Fruit fly (Drosophila melanogaster) whole organism, embryonic: ENCODE measurements around the gene Nak.
A peak's percentile ranks its signal among the peaks of the same experiment; 100 is the strongest.

ENCODE experiments used
- CG11504 ChIP-seq: fragments of 200-800 bp; sonication (Bioruptor generic); optimal IDR thresholded peaks from 3 replicates; lab custom pipeline; 2019; ENCODE audit warnings: missing biosample characterization, mild to moderate bottlenecking, missing genetic modification characterization, moderate library complexity
- CG12104 ChIP-seq: fragments of 200-800 bp; sonication (Bioruptor generic); optimal IDR thresholded peaks from 3 replicates; lab custom pipeline; 2016; ENCODE audit warnings: missing biosample characterization, missing genetic modification characterization
- CG13424 ChIP-seq: fragments of 200-800 bp; sonication (Bioruptor generic); optimal IDR thresholded peaks from 2 replicates; lab custom pipeline; 2019; ENCODE audit warnings: missing biosample characterization, mild to moderate bottlenecking, missing genetic modification characterization, moderate library complexity
- CG17361 ChIP-seq: fragments of 200-800 bp; sonication (Bioruptor generic); IDR thresholded peaks from 3 replicates; pipeline ENCODE4 v1.3.6; 2022; ENCODE audit warnings: missing biosample characterization, missing genetic modification characterization
- CG17385 ChIP-seq: fragments of 200-800 bp; sonication (Bioruptor generic); optimal IDR thresholded peaks from 3 replicates; lab custom pipeline; 2018; ENCODE audit warnings: missing biosample characterization, mild to moderate bottlenecking, missing genetic modification characterization
- CG18262 ChIP-seq: fragments of 200-800 bp; optimal IDR thresholded peaks from 3 replicates; lab custom pipeline; 2019; ENCODE audit warnings: missing biosample characterization, mild to moderate bottlenecking, missing genetic modification characterization, moderate library complexity
- CG2120 ChIP-seq: fragments of 200-800 bp; sonication (Bioruptor generic); optimal IDR thresholded peaks from 3 replicates; lab custom pipeline; 2016; ENCODE audit warnings: missing biosample characterization, missing genetic modification characterization
- CG2199 ChIP-seq: fragments of 200-800 bp; sonication (Bioruptor generic); IDR thresholded peaks from 3 replicates; pipeline ENCODE4 v1.3.6; 2022; ENCODE audit warnings: missing biosample characterization, missing genetic modification characterization
- CG2678 ChIP-seq: fragments of 200-800 bp; sonication (Bioruptor generic); optimal IDR thresholded peaks from 3 replicates; lab custom pipeline; 2019; ENCODE audit warnings: missing biosample characterization, mild to moderate bottlenecking, missing genetic modification characterization, moderate library complexity
- CG30403 ChIP-seq: fragments of 200-800 bp; sonication (Bioruptor generic); optimal IDR thresholded peaks from 3 replicates; lab custom pipeline; 2016; ENCODE audit warnings: missing biosample characterization, missing genetic modification characterization
- CG43689 ChIP-seq: fragments of 200-800 bp; sonication (Bioruptor generic); IDR thresholded peaks from 2 replicates; pipeline ENCODE4 v1.3.6; 2022; ENCODE audit warnings: missing biosample characterization, missing genetic modification characterization
- CG6791 ChIP-seq: fragments of 200-800 bp; sonication (Bioruptor generic); IDR thresholded peaks from 3 replicates; pipeline ENCODE4 v1.3.6; 2022; ENCODE audit warnings: missing biosample characterization, missing genetic modification characterization; ENCODE audit not compliant: partially characterized antibody
- CG7556 ChIP-seq: fragments of 200-800 bp; sonication (Bioruptor generic); optimal IDR thresholded peaks from 2 replicates; lab custom pipeline; 2017; ENCODE audit warnings: missing biosample characterization, mild to moderate bottlenecking, missing genetic modification characterization
- CG7839 ChIP-seq: fragments of 200-800 bp; sonication (Bioruptor generic); optimal IDR thresholded peaks from 3 replicates; lab custom pipeline; 2018; ENCODE audit warnings: missing biosample characterization, mild to moderate bottlenecking, missing genetic modification characterization, moderate library complexity
- CG8478 ChIP-seq: fragments of >200 bp; optimal IDR thresholded peaks from 2 replicates; lab custom pipeline; 2018
- CG8924 ChIP-seq: fragments of 200-800 bp; optimal IDR thresholded peaks from 3 replicates; lab custom pipeline; 2019; ENCODE audit warnings: missing biosample characterization, mild to moderate bottlenecking, missing genetic modification characterization, moderate library complexity
- CG9215 ChIP-seq: fragments of 200-800 bp; sonication (Bioruptor generic); IDR thresholded peaks from 2 replicates; pipeline ENCODE4 v1.3.6; 2022; ENCODE audit warnings: missing biosample characterization, missing genetic modification characterization
- Doc2 ChIP-seq: fragments of 200-800 bp; sonication (Bioruptor generic); IDR thresholded peaks from 2 replicates; pipeline ENCODE4 v1.3.6; 2022; ENCODE audit warnings: missing biosample characterization, missing genetic modification characterization
- Ets65A ChIP-seq: fragments of 200-800 bp; sonication (Bioruptor generic); peaks from one replicate; lab custom pipeline; 2016; ENCODE audit warnings: missing biosample characterization, missing genetic modification characterization
- HHEX ChIP-seq: fragments of 200-800 bp; sonication (Bioruptor generic); optimal IDR thresholded peaks from 3 replicates; lab custom pipeline; 2017; ENCODE audit warnings: missing biosample characterization, mild to moderate bottlenecking, missing genetic modification characterization, missing genetic modification reagents
- Hmr ChIP-seq: fragments of 200-800 bp; sonication (Bioruptor generic); optimal IDR thresholded peaks from 3 replicates; lab custom pipeline; 2017; ENCODE audit warnings: mild to moderate bottlenecking, missing biosample characterization, missing genetic modification reagents, missing genetic modification characterization
- Hr51 ChIP-seq, 2 experiments: fragments of 200-800 bp; sonication (Bioruptor generic); optimal IDR thresholded peaks; 2 replicates in 1 of 2; 3 replicates in 1 of 2; lab custom pipeline; 2016 to 2018; ENCODE audit warnings: missing biosample characterization in 2 of 2, missing genetic modification characterization in 2 of 2, mild to moderate bottlenecking in 1 of 2, moderate library complexity in 1 of 2
- Kr ChIP-seq: fragments of 200-800 bp; sonication (Bioruptor generic); optimal IDR thresholded peaks from 2 replicates; lab custom pipeline; 2017; ENCODE audit warnings: missing biosample characterization, mild to moderate bottlenecking, missing genetic modification characterization
- Meics ChIP-seq: fragments of 200-800 bp; sonication (Bioruptor generic); optimal IDR thresholded peaks from 2 replicates; lab custom pipeline; 2017; ENCODE audit warnings: missing biosample characterization, mild to moderate bottlenecking, missing genetic modification characterization
- Mrtf ChIP-seq: fragments of 200-800 bp; sonication (Bioruptor generic); IDR thresholded peaks from 3 replicates; pipeline ENCODE4 v1.3.6; 2022; ENCODE audit warnings: missing biosample characterization, missing genetic modification characterization
- NC2β ChIP-seq: fragments of 200-800 bp; sonication (Bioruptor generic); optimal IDR thresholded peaks from 2 replicates; lab custom pipeline; 2016; ENCODE audit warnings: missing biosample characterization, missing genetic modification characterization
- Optix ChIP-seq: fragments of 200-800 bp; sonication (Bioruptor generic); IDR thresholded peaks from 3 replicates; pipeline ENCODE4 v1.3.6; 2022; ENCODE audit warnings: missing biosample characterization, missing genetic modification characterization
- Sox102F ChIP-seq: fragments of 200-800 bp; sonication (Bioruptor generic); optimal IDR thresholded peaks from 2 replicates; lab custom pipeline; 2018; ENCODE audit warnings: missing biosample characterization, mild to moderate bottlenecking, missing genetic modification characterization, moderate library complexity
- bowl ChIP-seq: fragments of 200-800 bp; sonication (Bioruptor generic); IDR thresholded peaks from 2 replicates; pipeline ENCODE4 v1.3.6; 2022; ENCODE audit warnings: missing biosample characterization, missing genetic modification characterization
- dmrt99B ChIP-seq: fragments of 200-800 bp; sonication (Bioruptor generic); optimal IDR thresholded peaks from 2 replicates; lab custom pipeline; 2018; ENCODE audit warnings: missing biosample characterization, mild to moderate bottlenecking, missing genetic modification characterization, moderate library complexity
- esg ChIP-seq: fragments of 200-800 bp; sonication (Bioruptor generic); conservative IDR thresholded peaks from 2 replicates; pipeline ENCODE4 v1.3.6; 2022; ENCODE audit warnings: missing biosample characterization, missing genetic modification characterization
- eve ChIP-seq, 2 experiments: fragments of >200 bp; optimal IDR thresholded peaks; 2 replicates each; lab custom pipeline; 2017; ENCODE audit warnings: missing biosample characterization in 2 of 2, missing genetic modification characterization in 2 of 2
- fd102C ChIP-seq: fragments of 200-800 bp; sonication (Bioruptor generic); optimal IDR thresholded peaks from 2 replicates; lab custom pipeline; 2018; ENCODE audit warnings: missing biosample characterization, mild to moderate bottlenecking, missing genetic modification characterization, moderate library complexity
- gsb ChIP-seq: fragments of 200-800 bp; sonication (Bioruptor generic); IDR thresholded peaks from 2 replicates; pipeline ENCODE4 v1.3.6; 2022; ENCODE audit warnings: missing biosample characterization, missing genetic modification characterization
- insv ChIP-seq, 2 experiments: fragments of 200-800 bp; sonication (Bioruptor generic); optimal IDR thresholded peaks; 3 replicates each; lab custom pipeline; 2016 to 2018; ENCODE audit warnings: missing biosample characterization in 2 of 2, missing genetic modification characterization in 2 of 2
- lola ChIP-seq, 3 experiments: fragments of >200 bp in 2 of 3; fragments of 200-800 bp in 1 of 3; sonication (Bioruptor generic) in 1 of 3; optimal IDR thresholded peaks; 2 replicates each; lab custom pipeline; 2017 to 2019; ENCODE audit warnings: missing biosample characterization in 3 of 3, missing genetic modification characterization in 3 of 3, mild to moderate bottlenecking in 1 of 3, moderate library complexity in 1 of 3
- nmo ChIP-seq: fragments of 200-800 bp; sonication (Bioruptor generic); optimal IDR thresholded peaks from 2 replicates; lab custom pipeline; 2018; ENCODE audit warnings: missing biosample characterization, mild to moderate bottlenecking, missing genetic modification characterization, moderate library complexity
- nom ChIP-seq: fragments of 200-800 bp; sonication (Bioruptor generic); optimal IDR thresholded peaks from 2 replicates; lab custom pipeline; 2017; ENCODE audit warnings: missing biosample characterization, missing genetic modification characterization, mild to moderate bottlenecking, moderate library complexity, missing genetic modification reagents
- phol ChIP-seq: fragments of 200-800 bp; sonication (Bioruptor generic); optimal IDR thresholded peaks from 3 replicates; lab custom pipeline; 2018; ENCODE audit warnings: missing biosample characterization, mild to moderate bottlenecking, missing genetic modification characterization, moderate library complexity
- row ChIP-seq: fragments of 200-800 bp; sonication (Bioruptor generic); IDR thresholded peaks from 3 replicates; pipeline ENCODE4 v1.3.6; 2022; ENCODE audit warnings: missing biosample characterization, missing genetic modification characterization
- sens ChIP-seq: fragments of 200-800 bp; sonication (Bioruptor generic); peaks from one replicate; lab custom pipeline; 2016; ENCODE audit warnings: missing biosample characterization, missing genetic modification characterization
- sim ChIP-seq: fragments of 200-800 bp; sonication (Bioruptor generic); IDR thresholded peaks from 2 replicates; pipeline ENCODE4 v1.3.6; 2022; ENCODE audit warnings: missing biosample characterization, missing genetic modification characterization

The Nak gene

DNA sequence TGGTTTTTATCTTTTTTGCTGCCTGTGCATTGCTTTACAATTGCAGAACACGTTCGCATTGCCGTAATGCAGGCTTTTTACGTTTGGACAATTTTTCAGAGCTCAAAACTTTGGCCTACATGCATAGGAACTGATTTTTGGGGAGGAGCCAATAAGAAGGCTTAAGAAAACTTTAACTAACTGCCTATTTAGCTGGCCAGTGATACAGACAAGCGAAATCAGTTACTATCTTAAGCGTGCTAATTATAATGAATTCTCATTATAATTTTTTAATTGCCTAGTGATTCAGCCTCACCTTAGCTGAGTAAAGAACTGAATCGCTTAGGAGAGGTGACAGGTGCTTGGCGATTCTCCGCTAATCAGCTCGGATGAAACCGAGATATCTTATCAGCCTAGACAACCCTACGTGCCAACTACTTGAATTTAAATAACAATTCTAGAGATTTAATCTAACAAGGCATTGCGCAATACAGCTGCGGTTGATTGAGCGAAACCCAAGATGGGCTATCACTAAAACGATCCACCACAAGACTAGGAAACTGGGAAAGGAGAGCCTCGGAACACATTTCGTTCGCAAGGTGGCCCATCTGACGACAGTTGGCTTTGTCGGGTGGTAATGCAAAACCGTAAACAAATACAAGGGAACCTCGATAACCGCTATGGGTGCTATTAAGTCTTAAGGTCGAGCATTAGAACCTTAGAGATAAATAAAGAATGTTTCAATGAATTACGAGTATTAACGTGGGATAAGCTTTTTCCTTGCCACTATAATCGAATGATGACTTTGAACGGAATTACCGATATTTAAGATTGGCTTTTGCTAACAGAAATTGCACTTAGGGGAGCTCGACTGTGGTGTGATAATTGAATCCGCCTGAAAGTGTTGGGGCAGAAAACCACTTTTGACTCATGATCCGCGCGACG is 16.9 kb upstream of the Nak start (continued):
- TF ChIP-seq CG2199 (GFP tag; lab: Robert Waterston, UW) (peak; percentile 49; the same call in 1 of the 3 replicates), NC2β (GFP tag; lab: Kevin White, UChicago) (no peak), Mrtf (GFP tag; lab: Robert Waterston, UW) (0 out of 3 replicates have a peak, but pooled peaks have one; percentile 15), fd102C (GFP tag; lab: Kevin White, UChicago) (no peak)

DNA sequence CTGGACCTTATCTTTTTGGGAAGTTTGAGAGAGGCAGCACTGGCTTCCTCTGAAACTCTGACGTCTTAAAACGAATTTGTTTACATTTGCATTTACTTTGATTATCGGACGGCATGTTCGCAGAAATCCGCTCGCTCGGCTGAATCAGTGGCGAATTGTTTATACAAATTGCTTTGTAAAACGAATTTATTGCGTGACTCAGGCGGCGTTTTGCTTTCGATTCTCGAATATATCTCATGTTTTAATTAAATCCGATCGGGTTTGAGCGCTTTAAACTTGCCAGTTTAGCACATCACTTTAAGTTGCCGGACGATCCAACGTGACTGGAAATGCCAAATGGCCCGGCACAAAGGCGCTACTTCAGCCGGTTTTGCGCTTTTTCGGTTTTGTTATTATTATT is 15.6 kb upstream of the Nak start:
- TF ChIP-seq sim (GFP tag; lab: Robert Waterston, UW): no peak
- TF ChIP-seq nom: peak; percentile 24
- no peak for TF ChIP-seq gsb (GFP tag; lab: Robert Waterston, UW)
- no peak for TF ChIP-seq bowl
- TF ChIP-seq CG7556 (GFP tag; lab: Kevin White, UChicago): no peak
- TF ChIP-seq sens (GFP tag; lab: Kevin White, UChicago): peak; percentile 65
- TF ChIP-seq CG43689 (GFP tag; lab: Robert Waterston, UW): no peak
- no peak for TF ChIP-seq esg (GFP tag; lab: Robert Waterston, UW)
- TF ChIP-seq Ets65A (GFP tag; lab: Kevin White, UChicago): peak; percentile 20
- TF ChIP-seq Doc2 (GFP tag; lab: Robert Waterston, UW): no peak
- TF ChIP-seq CG8478 (lab: Kevin White, UChicago): no peak
- TF ChIP-seq, all 482 proteins: peak for 3

DNA sequence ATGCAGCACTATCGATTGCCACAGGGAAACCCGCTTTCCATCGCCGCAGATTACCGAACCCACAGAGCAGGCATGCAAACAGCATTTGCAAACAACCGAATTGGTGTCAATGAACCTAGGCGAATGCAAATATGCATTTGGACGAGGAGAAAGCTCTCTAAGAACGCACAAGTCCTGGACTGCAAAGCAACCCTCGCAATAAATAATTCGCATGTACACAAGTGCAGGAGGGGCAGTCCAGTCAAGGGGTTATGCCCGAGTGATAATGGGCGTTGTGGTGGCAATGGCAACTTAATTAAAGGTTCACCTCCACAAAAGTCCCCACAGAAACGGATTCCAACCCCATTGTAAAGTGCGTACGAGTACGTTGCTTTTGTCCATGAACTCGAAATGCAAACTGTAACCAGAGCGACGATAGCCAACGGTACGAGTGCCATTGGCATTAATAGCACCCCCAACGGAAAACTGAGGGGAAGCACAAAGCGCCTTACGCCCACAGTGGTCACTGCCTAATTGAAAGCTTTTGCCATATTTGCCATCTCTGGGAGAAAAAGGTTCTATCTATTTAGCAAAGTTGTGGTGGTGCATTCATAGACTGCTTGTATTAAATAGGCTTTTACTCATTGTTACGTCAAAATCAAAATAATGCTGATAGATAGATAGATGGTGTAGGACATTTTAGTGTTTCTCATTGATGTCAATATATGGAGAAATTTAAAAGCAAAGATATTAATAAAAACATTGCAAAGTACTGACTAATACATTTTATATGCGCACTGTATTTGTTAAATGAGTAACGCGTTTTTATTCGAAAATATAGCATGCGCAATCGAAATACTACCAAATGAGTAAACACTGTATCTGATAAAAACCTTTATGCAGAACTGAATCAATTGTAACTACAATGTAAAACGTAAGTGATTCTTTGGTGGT is 14.5 kb upstream of the Nak start:
- TF ChIP-seq nmo (GFP tag; lab: Kevin White, UChicago) (peak; percentile 16), Optix (GFP tag; lab: Robert Waterston, UW) (0 out of 3 replicates have a peak, but pooled peaks have one; percentile 19), sens (GFP tag; lab: Kevin White, UChicago) (peak; percentile 66), CG9215 (GFP tag; lab: Robert Waterston, UW) (0 out of 2 replicates have a peak, but pooled peaks have one; percentile 12), phol (tag; lab: Kevin White, UChicago) (peak; percentile 17), CG18262 (peak; percentile 25), eve (GFP tag; optimal IDR thresholded peaks at IDR 0.05; lab: Kevin White, UChicago) (peak in 1 of 2 experiments; percentile 43), dmrt99B (peak; percentile 46), row (GFP tag; lab: Robert Waterston, UW) (peak; percentile 49), Hr51 (GFP tag; optimal IDR thresholded peaks at IDR 0.05; lab: Kevin White, UChicago) (peak in 1 of 2 experiments; percentile 15), CG2678 (tag; lab: Kevin White, UChicago) (peak; percentile 44), Sox102F (GFP tag; lab: Kevin White, UChicago) (peak; percentile 3), CG11504 (tag; lab: Kevin White, UChicago) (peak; percentile 51), CG13424 (tag; lab: Kevin White, UChicago) (peak; percentile 17), Hmr (GFP tag; lab: Kevin White, UChicago) (no peak), CG6791 (GFP tag; lab: Robert Waterston, UW) (no peak), CG17361 (peak; percentile 42; the same call in 1 of the 3 replicates), HHEX (no peak), Kr (GFP tag; lab: Kevin White, UChicago) (peak; percentile 5), CG7839 (tag; lab: Kevin White, UChicago) (peak; percentile 20), CG12104 (GFP tag; lab: Kevin White, UChicago) (no peak), lola (GFP tag; optimal IDR thresholded peaks at IDR 0.05; lab: Kevin White, UChicago) (peak in 1 of 3 experiments; percentile 3), CG2120 (GFP tag; lab: Kevin White, UChicago) (peak; percentile 0), Meics (GFP tag; lab: Kevin White, UChicago) (peak; percentile 28), insv (GFP tag; optimal IDR thresholded peaks at IDR 0.05; lab: Kevin White, UChicago) (no peak), CG17385 (peak; percentile 3), gsb (GFP tag; lab: Robert Waterston, UW) (no peak), CG30403 (GFP tag; lab: Kevin White, UChicago) (peak; percentile 4), CG8924 (tag; lab: Kevin White, UChicago) (peak; percentile 1)
